Worm (Caenorhabditis elegans) whole organism, early embryonic: ENCODE data around the gene nspc-19.

Source experiments
- ets-7 ChIP-seq: sonication (generic microtip); optimal IDR thresholded peaks from 2 replicates; lab custom pipeline; 2016; ENCODE audit warnings: missing genotype, missing genetic modification characterization, missing compliant biosample characterization
- scrt-1 ChIP-seq: fragments of 200-800 bp; sonication (Bioruptor generic); IDR thresholded peaks from 2 replicates; pipeline ENCODE4 v1.3.6; 2022; ENCODE audit warnings: missing genetic modification characterization, missing compliant biosample characterization

DNA sequence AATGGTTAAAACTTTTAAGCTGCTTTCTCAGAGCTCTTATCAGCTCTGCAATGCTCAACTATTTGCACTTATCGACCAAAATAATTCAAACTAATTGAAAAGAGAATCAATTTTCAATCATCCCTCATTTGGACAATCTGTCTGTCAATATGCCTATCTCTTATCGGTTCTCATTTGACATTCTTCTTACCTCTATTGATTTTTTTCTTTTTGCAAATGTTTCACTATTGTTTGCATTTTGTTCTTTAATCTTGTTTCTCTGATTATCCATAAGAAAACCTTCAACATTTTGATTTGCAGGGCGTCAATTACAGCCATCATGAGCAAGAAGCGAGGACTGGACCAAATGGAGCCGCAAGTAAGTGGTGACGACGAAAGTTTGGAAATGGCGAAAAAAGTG lies 11.9 kb upstream of the nspc-19 start, which contains the start of gene D1025.10:
- TF ChIP-seq scrt-1 (GFP tag; lab: Robert Waterston, UW) = no peak
- no peak for TF ChIP-seq ets-7 (tag; lab: Kevin White, UChicago)
